Worm (Caenorhabditis elegans) whole organism, L4/young adult: ENCODE data around the gene T16A9.5.

Experiments used
- W03F9.2 ChIP-seq: fragments of 150-350 bp; optimal IDR thresholded peaks from 2 replicates; lab custom pipeline; 2014; ENCODE audit warnings: missing biosample characterization, missing genetic modification characterization
- dao-5 ChIP-seq: sonication (generic microtip); optimal IDR thresholded peaks from 2 replicates; lab custom pipeline; 2016; ENCODE audit warnings: missing genotype, missing genetic modification characterization, moderate library complexity, missing compliant biosample characterization
- him-1 ChIP-seq: sonication (generic microtip); optimal IDR thresholded peaks from 2 replicates; lab custom pipeline; 2016; ENCODE audit warnings: missing genotype, missing genetic modification reagents, missing genetic modification characterization, missing compliant biosample characterization

ce11 chrV:14252025-14252424, 37.0 kb upstream of the T16A9.5 start, which contains the start of gene K02E11.5:
- TF ChIP-seq W03F9.2 = no peak
- TF ChIP-seq dao-5 (tag; lab: Kevin White, UChicago) = no peak
- no peak for TF ChIP-seq him-1 (tag; lab: Kevin White, UChicago)
